Fruit fly (Drosophila melanogaster) Kc167 (cell line): ENCODE data around the gene plx.

Experiments
- Myc ChIP-seq: fragments of >200 bp; optimal IDR thresholded peaks from 2 replicates; lab custom pipeline; 2017; ENCODE audit warnings: missing external identifiers
- Sin3A ChIP-seq: fragments of >200 bp; optimal IDR thresholded peaks from 2 replicates; lab custom pipeline; 2018; ENCODE audit warnings: missing external identifiers
- h ChIP-seq: fragments of >200 bp; optimal IDR thresholded peaks from 3 replicates; lab custom pipeline; 2018; ENCODE audit warnings: missing external identifiers
- insv ChIP-seq: fragments of >200 bp; optimal IDR thresholded peaks from 3 replicates; lab custom pipeline; 2018; ENCODE audit warnings: missing external identifiers
- psq ChIP-seq: fragments of >200 bp; optimal IDR thresholded peaks from 2 replicates; lab custom pipeline; 2017; ENCODE audit warnings: missing external identifiers
- ttk ChIP-seq: sonication (Bioruptor generic); optimal IDR thresholded peaks from 2 replicates; lab custom pipeline; 2017; ENCODE audit warnings: missing external identifiers

DNA sequence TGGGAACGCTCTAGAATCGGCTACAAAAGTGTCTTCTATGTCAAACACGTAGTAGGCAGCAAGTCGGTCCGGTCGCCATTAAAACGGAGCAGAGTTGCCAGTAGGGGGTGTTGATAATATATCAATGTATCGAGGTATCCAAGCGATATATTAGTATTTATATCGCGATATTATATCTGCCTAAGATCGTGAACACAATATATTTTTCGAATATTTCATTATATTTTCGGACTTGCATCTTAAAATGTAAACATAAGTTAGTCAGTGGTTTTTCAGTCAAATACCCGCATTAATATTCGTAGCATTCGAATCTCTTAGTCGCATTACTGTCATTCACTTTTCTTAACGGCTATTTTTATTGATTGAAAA, 25.8 kb upstream of the plx start, which contains the start of gene CG2182:
- TF ChIP-seq insv (lab: Kevin White, UChicago), result no peak
- no peak for TF ChIP-seq h (lab: Kevin White, UChicago)
- no peak for TF ChIP-seq psq (lab: Kevin White, UChicago)
- no peak for TF ChIP-seq Sin3A (lab: Kevin White, UChicago)
- no peak for TF ChIP-seq Myc
- TF ChIP-seq ttk (lab: Kevin White, UChicago), result no peak
